Fruit fly (Drosophila melanogaster): Measurements from ENCODE around the gene CG3847.

CG3847 gene

DNA sequence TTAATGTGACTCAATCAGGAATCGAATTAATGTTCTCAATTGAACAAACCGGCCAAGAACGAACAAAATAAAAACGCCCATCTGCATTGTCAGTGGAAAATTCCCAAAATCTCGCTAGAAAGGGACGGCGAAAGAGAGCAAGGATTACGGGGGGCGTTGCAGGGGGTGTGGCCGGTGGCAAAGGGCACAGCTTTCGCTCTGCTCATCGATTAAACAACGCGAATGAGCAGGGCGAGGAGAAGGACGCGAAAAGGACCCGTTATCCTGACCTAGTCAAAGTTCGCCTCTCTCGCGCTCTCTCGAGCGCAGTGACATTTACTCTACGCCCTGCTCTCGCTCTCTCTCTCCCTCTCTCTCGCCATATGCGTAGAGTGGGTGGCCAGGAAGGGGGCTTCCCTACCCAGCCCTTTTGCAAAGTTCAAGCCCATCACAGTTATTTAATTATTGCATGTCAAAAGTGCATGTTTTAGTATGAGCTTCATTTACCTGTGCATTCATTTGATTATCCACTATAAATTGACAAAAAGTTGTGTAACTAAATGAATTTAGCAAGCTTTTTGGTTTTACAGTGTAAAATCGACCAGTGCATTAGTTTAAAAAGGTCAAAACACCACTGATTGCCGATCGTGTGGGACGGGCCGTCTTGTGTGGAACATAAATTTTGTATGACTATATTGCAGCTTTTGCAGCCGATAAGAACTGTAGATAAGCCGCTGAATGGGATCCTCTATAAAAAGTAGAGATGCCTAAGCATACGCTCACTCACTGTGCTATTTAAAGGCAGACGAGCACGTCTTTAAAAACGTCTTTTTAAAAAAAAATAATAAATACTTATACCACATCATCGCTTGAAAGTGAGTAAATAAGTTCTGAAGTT, 7.9 kb upstream of the CG3847 start:
- no peak for TF ChIP-seq CG17801 (GFP tag; optimal IDR thresholded peaks at IDR 0.05; ENCODE audit: partially characterized antibody)

dm6 chrX:6339970-6340548, 6.8 kb upstream of the CG3847 start:
- TF ChIP-seq CG17801 (GFP tag; optimal IDR thresholded peaks at IDR 0.05; ENCODE audit: partially characterized antibody): peak; percentile 60

DNA sequence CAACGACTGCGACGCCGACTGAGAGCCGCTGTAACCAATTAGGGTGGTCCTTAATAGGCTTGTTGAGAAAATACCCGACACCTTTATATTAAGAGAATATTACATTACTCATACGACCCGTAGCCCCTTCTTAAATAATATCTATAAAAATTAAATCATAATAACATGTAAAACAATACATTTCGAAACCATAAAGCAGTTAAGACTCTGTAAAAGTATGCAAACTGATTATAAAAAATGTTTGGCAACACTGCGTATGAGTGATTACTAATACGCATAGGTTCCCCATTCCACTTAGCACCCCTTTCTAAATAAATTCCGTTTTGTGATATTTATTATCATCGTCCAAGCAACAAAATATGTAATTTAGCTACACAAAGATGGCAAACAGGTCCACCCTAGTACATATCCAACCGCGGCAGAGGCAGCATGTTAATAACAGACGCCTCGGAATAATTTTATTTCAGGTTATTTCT, 6.3 kb upstream of the CG3847 start:
- peak; percentile 92 for TF ChIP-seq CG17801 (GFP tag; optimal IDR thresholded peaks at IDR 0.05; ENCODE audit: partially characterized antibody)

DNA sequence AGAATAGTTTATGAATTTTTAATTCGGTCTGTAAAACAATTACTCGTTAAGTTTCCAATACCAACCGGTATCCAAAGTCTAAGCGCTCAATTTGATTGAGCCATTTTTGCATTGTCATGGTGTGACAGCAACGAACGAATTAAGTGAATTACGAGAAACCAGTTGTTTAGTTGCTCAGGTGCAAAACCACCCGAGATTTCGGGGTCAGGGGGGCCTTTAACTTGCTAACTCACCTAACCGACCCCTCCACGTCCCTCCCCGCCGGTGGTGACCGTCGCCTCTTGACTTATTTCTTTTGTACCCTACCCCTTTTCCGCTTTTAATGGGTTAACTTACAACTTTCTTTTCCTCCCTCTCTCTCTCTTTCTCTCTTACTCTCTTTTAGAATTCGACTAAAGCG, 5.2 kb upstream of the CG3847 start:
- TF ChIP-seq CG17801 (GFP tag; optimal IDR thresholded peaks at IDR 0.05; ENCODE audit: partially characterized antibody): peak; percentile 15

DNA sequence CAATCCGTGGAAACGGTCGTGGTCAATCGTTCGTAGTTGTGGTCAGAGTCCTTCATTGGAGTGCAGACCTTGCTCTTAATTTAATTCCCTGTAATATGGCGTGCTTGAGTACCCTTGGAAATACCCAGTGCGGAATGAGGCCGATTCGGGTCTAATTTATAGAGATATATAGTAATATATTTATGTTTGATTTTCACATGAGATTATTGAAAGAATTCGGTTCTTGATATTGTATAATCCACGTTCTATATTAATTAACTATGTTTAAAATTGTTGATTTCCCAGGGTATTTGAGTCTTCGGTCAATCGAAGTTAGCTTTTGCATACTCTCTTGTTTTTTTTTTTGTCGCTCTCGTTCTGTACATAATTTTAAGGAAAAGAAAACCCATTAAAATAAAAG, 3.6 kb upstream of the CG3847 start:
- TF ChIP-seq CG17801 (GFP tag; optimal IDR thresholded peaks at IDR 0.05; ENCODE audit: partially characterized antibody): no peak

DNA sequence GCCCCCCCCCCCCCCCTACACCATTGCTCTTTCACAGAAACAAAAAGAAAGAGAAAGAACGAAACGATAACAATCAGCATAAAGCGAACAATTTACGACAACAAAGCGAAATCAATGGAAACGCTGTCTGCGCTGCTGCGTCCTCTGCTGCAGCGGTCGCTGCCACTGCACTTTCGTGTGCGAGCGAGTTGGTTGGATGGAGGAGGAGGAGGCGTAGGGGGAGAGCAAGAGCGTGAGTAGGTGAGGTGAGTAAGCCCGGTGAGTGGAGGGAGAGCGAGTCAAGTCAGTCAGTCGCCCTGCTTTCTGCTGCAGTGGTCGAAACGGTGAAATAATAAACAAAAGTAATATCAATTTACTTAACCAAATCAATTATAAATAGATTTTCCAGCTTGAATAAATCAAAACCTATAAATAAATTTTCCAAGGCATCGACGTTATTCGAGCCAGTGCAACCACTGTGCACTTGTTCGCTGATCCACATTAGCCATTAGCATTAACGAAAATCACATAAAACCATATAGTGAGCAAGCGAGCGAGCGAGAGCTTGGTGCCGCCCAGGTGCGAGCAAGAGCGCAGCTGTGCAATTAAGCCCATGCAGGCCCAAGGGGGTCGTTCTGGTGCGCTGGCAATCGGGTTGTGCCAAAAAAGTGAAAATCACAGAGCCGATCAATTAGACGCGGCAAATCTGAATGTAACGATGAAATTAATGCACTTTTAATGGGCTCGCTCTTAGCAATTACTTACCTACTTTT, 2.9 kb upstream of the CG3847 start:
- peak; percentile 68 for TF ChIP-seq CG17801 (GFP tag; optimal IDR thresholded peaks at IDR 0.05; ENCODE audit: partially characterized antibody)

DNA sequence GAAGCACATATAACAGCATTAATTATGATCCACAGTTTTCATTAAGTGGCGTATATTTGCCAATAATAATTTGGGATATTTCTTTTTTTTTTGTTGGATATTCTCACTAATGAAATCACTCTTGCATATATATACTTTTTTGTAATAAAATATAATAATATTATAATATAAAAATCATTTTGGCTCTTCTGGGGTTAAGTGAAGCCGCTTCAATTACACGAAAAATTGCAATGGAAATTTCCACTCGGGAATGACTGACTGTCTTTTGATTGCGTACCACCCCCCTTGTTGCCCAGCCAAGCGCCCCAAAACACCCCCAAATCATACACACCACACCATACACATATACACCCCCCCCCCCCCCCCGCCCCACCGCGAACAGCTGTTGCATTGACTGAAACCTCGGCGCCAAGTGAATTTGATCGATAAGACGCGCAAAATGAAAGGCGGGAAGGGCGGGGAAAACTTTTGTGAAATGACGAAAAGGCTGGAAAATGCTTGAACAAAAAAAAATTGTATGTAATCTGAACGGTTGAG, 2.3 kb upstream of the CG3847 start:
- TF ChIP-seq CG17801 (GFP tag; optimal IDR thresholded peaks at IDR 0.05; ENCODE audit: partially characterized antibody): peak; percentile 11

- no peak for TF ChIP-seq CG17801 (GFP tag; optimal IDR thresholded peaks at IDR 0.05; ENCODE audit: partially characterized antibody)
Observed at dm6 chrX:6346153-6346552, 750 bp upstream of the CG3847 start.

dm6 chrX:6349231-6349630, 2.3 kb downstream of the CG3847 start:
- no peak for TF ChIP-seq CG17801 (GFP tag; optimal IDR thresholded peaks at IDR 0.05; ENCODE audit: partially characterized antibody)

- no peak for TF ChIP-seq CG17801 (GFP tag; optimal IDR thresholded peaks at IDR 0.05; ENCODE audit: partially characterized antibody)
Observed at dm6 chrX:6350213-6350679, 3.3 kb downstream of the CG3847 start, which contains the start of the genes ND-B16.6 and kdn. TSS of gene ND-B16.6 (minus strand) at chrX:6350401. TSS of gene kdn (plus strand) at chrX:6350629.

dm6 chrX:6351917-6352768, 5.2 kb downstream of the CG3847 start:
- TF ChIP-seq CG17801 (GFP tag; optimal IDR thresholded peaks at IDR 0.05; ENCODE audit: partially characterized antibody): peak; percentile 64

DNA sequence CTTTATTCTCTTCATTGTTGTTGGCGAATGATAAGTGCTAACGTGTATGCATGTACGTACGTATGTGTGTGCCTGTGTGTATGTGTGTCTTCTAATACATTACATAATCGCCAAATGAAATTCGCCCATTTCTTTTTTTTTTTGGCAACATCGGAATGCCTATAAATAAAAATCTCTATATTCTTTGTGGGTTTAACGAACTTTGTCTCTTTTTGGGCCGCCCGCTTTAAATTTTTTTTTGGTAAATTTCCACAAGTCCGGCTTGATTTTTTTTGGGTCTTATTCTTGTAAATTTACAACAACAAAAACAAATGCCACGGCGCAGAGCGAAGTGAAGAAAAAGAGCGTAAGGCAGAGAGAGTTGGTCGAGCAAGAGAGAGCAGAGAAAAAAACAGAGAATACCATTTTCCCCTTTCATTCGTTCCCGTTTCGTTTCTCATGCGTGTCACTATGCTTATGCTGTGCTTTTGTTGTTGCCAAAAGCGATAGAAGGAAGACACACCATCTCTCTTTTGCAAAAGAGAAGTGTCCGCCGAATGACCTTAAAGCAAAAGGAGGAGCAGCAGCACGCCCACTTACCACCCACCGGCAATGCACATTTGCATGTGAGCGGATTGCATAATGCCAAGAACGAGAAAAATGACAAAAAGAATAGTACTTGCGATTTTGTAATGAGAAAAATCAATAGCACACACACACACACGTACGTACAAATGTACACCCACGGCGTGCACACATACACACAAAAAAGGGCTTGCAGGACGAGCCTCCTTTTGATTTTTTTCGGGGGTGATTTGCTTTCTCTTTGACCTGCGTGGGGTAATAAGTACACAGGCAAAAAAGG, 6.1 kb downstream of the CG3847 start:
- TF ChIP-seq CG17801 (GFP tag; optimal IDR thresholded peaks at IDR 0.05; ENCODE audit: partially characterized antibody): no peak

DNA sequence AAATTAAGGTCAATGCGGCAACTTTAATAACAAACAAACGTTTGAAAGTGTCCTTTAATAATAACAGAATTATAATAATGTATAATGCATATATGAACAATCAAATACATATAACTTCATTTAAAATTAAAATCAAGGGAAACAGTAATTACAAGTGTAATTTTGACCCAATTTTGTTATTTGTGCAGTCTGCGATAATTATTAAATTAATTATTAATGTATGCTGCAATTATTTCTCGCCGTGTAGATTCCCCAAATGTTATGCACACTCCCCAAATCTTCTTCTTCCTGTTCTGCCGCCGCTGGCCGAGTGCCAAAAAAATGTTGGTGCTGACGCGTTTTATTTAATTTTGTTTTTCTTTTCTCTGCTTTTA, 6.7 kb downstream of the CG3847 start:
- TF ChIP-seq CG17801 (GFP tag; optimal IDR thresholded peaks at IDR 0.05; ENCODE audit: partially characterized antibody): peak; percentile 89
